Worm (Caenorhabditis elegans): ENCODE data around the gene dao-6.

DNA sequence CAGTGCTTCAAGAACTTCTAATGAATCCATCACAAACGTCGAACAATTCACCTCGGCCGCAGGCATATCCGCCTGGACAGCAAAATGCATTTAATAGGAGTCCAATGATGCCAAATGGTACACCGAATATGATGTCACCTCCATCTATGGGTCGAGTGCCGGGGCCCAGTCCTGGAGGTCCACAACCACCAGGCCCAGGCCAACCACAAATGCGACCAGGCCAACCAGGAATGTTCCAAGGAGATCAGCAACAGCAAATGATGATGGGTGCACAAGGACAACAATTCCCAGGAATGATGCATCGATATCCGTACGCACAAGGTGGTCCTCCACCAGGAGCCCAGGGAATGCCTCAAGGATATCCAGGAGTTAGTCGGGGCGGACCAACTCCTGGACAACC is 31.1 kb upstream of the dao-6 start:
- TF ChIP-seq mab-5 (tag; optimal IDR thresholded peaks at IDR 0.05), result no peak
- no peak for TF ChIP-seq ces-1 (GFP tag; optimal IDR thresholded peaks at IDR 0.05)
- no peak for TF ChIP-seq lin-13 (tag; optimal IDR thresholded peaks at IDR 0.05)
- no peak for TF ChIP-seq nhr-12 (tag; optimal IDR thresholded peaks at IDR 0.05)
- TF ChIP-seq nhr-237 (tag; optimal IDR thresholded peaks at IDR 0.05), result no peak
- no peak for TF ChIP-seq snpc-4 (tag; optimal IDR thresholded peaks at IDR 0.05)
- no peak for TF ChIP-seq unc-62 (GFP tag; optimal IDR thresholded peaks at IDR 0.05)

Measured in whole organism, mixed stage, embryonic.